Worm (Caenorhabditis elegans) whole organism, young adult: ENCODE data around the gene C50A2.7.
"Not testable (repeated sequence)": the region's sequence is repeated elsewhere in the genome, so short reads cannot be mapped to it uniquely, and the experiment has no call there.

Experiments
- B0019.2 ChIP-seq: fragments of 200-800 bp; sonication (Bioruptor generic); conservative IDR thresholded peaks from 2 replicates; pipeline ENCODE4 v1.3.6; 2022; ENCODE audit warnings: missing genetic modification reagents, missing genetic modification characterization, missing compliant biosample characterization
- Y53F4B.3 ChIP-seq: fragments of 200-800 bp; sonication (Bioruptor generic); IDR thresholded peaks from 2 replicates; pipeline ENCODE4 v1.3.6; 2022; ENCODE audit warnings: missing genetic modification reagents, missing genetic modification characterization, missing compliant biosample characterization
- Y79H2A.3 ChIP-seq: fragments of 200-800 bp; sonication (Bioruptor generic); conservative IDR thresholded peaks from 2 replicates; pipeline ENCODE4 v1.3.6; 2022; ENCODE audit warnings: missing genetic modification reagents, missing genetic modification characterization, missing compliant biosample characterization
- aptf-2 ChIP-seq: fragments of 200-800 bp; sonication (Bioruptor generic); conservative IDR thresholded peaks from 2 replicates; pipeline ENCODE4 v1.3.6; 2022; ENCODE audit warnings: missing genetic modification reagents, missing genetic modification characterization, missing compliant biosample characterization
- athp-1 ChIP-seq: sonication (generic microtip); optimal IDR thresholded peaks from 2 replicates; lab custom pipeline; 2017; ENCODE audit warnings: mild to moderate bottlenecking, missing genetic modification characterization, missing compliant biosample characterization
- attf-3 ChIP-seq: fragments of 200-800 bp; sonication (Bioruptor generic); conservative IDR thresholded peaks from 2 replicates; pipeline ENCODE4 v1.3.6; 2022; ENCODE audit warnings: missing genetic modification reagents, missing genetic modification characterization, missing compliant biosample characterization
- cebp-1 ChIP-seq, 2 experiments: fragments of 200-800 bp in 1 of 2; sonication (Bioruptor generic) in 1 of 2; sonication (generic microtip) in 1 of 2; IDR thresholded peaks in 1 of 2; optimal IDR thresholded peaks in 1 of 2; 2 replicates each; pipeline versions ENCODE4 v1.3.6 to Lab custom; 2017 to 2022; ENCODE audit warnings: missing compliant biosample characterization in 2 of 2, missing genetic modification characterization in 2 of 2, mild to moderate bottlenecking in 1 of 2, missing genetic modification reagents in 1 of 2, moderate library complexity in 1 of 2
- dpl-1 ChIP-seq: fragments of 150-350 bp; optimal IDR thresholded peaks from 2 replicates; lab custom pipeline; 2014; ENCODE audit warnings: missing biosample characterization, missing genetic modification reagents, missing genetic modification characterization
- efl-1 ChIP-seq: fragments of 150-350 bp; optimal IDR thresholded peaks from 2 replicates; lab custom pipeline; 2014; ENCODE audit warnings: missing biosample characterization, missing genetic modification reagents, missing genetic modification characterization
- egl-44 ChIP-seq: fragments of 200-800 bp; sonication (Bioruptor generic); IDR thresholded peaks from 2 replicates; pipeline ENCODE4 v1.3.6; 2022; ENCODE audit warnings: missing genetic modification reagents, missing genetic modification characterization, missing compliant biosample characterization
- gei-17 ChIP-seq: fragments of 200-800 bp; sonication (Bioruptor generic); optimal IDR thresholded peaks from 2 replicates; lab custom pipeline; 2018; ENCODE audit warnings: mild to moderate bottlenecking, missing genetic modification characterization, missing compliant biosample characterization
- hlh-26 ChIP-seq: fragments of 200-800 bp; sonication (Bioruptor generic); conservative IDR thresholded peaks from 2 replicates; pipeline ENCODE4 v1.3.6; 2022; ENCODE audit warnings: missing genetic modification reagents, missing genetic modification characterization, missing compliant biosample characterization
- hmg-1.2 ChIP-seq: fragments of 200-800 bp; sonication (Bioruptor generic); IDR thresholded peaks from 2 replicates; pipeline ENCODE4 v1.3.6; 2022; ENCODE audit warnings: missing genetic modification reagents, missing genetic modification characterization, missing compliant biosample characterization
- hsf-1 ChIP-seq: fragments of 200-800 bp; sonication (Bioruptor generic); IDR thresholded peaks from 2 replicates; pipeline ENCODE4 v1.3.6; 2022; ENCODE audit warnings: missing genetic modification reagents, missing genetic modification characterization, missing compliant biosample characterization
- lin-35 ChIP-seq, 3 experiments: fragments of 150-350 bp in 2 of 3; sonication (generic microtip) in 1 of 3; optimal IDR thresholded peaks; 2 replicates each; lab custom pipeline; 2014 to 2018; ENCODE audit warnings: missing biosample characterization in 3 of 3, missing genetic modification characterization in 3 of 3, missing genetic modification reagents in 3 of 3
- lin-54 ChIP-seq: fragments of 200-800 bp; sonication (Bioruptor generic); optimal IDR thresholded peaks from 2 replicates; lab custom pipeline; 2018; ENCODE audit warnings: mild to moderate bottlenecking, missing genetic modification characterization, missing compliant biosample characterization
- lsl-1 ChIP-seq: fragments of 200-800 bp; sonication (Bioruptor generic); optimal IDR thresholded peaks from 2 replicates; lab custom pipeline; 2018; ENCODE audit warnings: mild to moderate bottlenecking, missing genetic modification characterization, moderate library complexity, missing compliant biosample characterization
- madf-6 ChIP-seq: fragments of 200-800 bp; sonication (Bioruptor generic); IDR thresholded peaks from 2 replicates; pipeline ENCODE4 v1.3.6; 2022; ENCODE audit warnings: missing genetic modification reagents, missing genetic modification characterization, missing compliant biosample characterization
- nfya-2 ChIP-seq: fragments of 200-800 bp; sonication (Bioruptor generic); IDR thresholded peaks from 2 replicates; pipeline ENCODE4 v1.3.6; 2022; ENCODE audit warnings: missing genetic modification reagents, missing genetic modification characterization, missing compliant biosample characterization
- nfyb-1 ChIP-seq: fragments of 200-800 bp; sonication (Bioruptor generic); IDR thresholded peaks from 2 replicates; pipeline ENCODE4 v1.3.6; 2022; ENCODE audit warnings: missing genetic modification reagents, missing genetic modification characterization, missing compliant biosample characterization
- nhr-179 ChIP-seq: sonication (generic microtip); optimal IDR thresholded peaks from 2 replicates; lab custom pipeline; 2016; ENCODE audit warnings: mild to moderate bottlenecking, missing genetic modification characterization, missing compliant biosample characterization
- pha-4 ChIP-seq: fragments of 150-350 bp; sonication (generic microtip); optimal IDR thresholded peaks from 2 replicates; lab custom pipeline; 2014; ENCODE audit warnings: missing biosample characterization, missing genetic modification reagents, missing genetic modification characterization
- rcor-1 ChIP-seq: fragments of 200-800 bp; sonication (Bioruptor generic); IDR thresholded peaks from 2 replicates; pipeline ENCODE4 v1.3.6; 2022; ENCODE audit warnings: missing genetic modification reagents, missing genetic modification characterization, missing compliant biosample characterization
- snpc-1.3 ChIP-seq: sonication (generic microtip); optimal IDR thresholded peaks from 2 replicates; lab custom pipeline; 2017; ENCODE audit warnings: missing genetic modification characterization, mild to moderate bottlenecking, missing compliant biosample characterization, antibody characterized with exemption, moderate library complexity, missing genotype, missing genetic modification reagents; ENCODE audit not compliant: insufficient read depth
- snpc-4 ChIP-seq, 5 experiments: fragments of 150-350 bp in 1 of 5; sonication (generic microtip) in 4 of 5; optimal IDR thresholded peaks; 2 replicates each; lab custom pipeline; 2014 to 2018; ENCODE audit warnings: missing genetic modification characterization in 5 of 5, missing biosample characterization in 3 of 5, antibody characterized with exemption in 2 of 5, mild to moderate bottlenecking in 2 of 5, missing compliant biosample characterization in 2 of 5, missing genotype in 2 of 5, moderate library complexity in 2 of 5, missing genetic modification reagents in 1 of 5
- tbp1 ChIP-seq: fragments of 200-800 bp; sonication (Bioruptor generic); optimal IDR thresholded peaks from 2 replicates; lab custom pipeline; 2018; ENCODE audit warnings: mild to moderate bottlenecking, missing genetic modification characterization, missing compliant biosample characterization
- tbx-9 ChIP-seq: sonication (generic microtip); optimal IDR thresholded peaks from 2 replicates; lab custom pipeline; 2016; ENCODE audit warnings: borderline replicate concordance, missing genetic modification characterization, inconsistent platforms, missing compliant biosample characterization
- zfh-2 ChIP-seq: fragments of 200-800 bp; sonication (Bioruptor generic); conservative IDR thresholded peaks from 2 replicates; pipeline ENCODE4 v1.3.6; 2022; ENCODE audit warnings: missing genetic modification reagents, missing genetic modification characterization, missing compliant biosample characterization
- ztf-22 ChIP-seq: fragments of 200-800 bp; sonication (Bioruptor generic); optimal IDR thresholded peaks from 2 replicates; lab custom pipeline; 2018; ENCODE audit warnings: mild to moderate bottlenecking, missing genetic modification characterization, moderate library complexity, missing compliant biosample characterization
- ztf-25 ChIP-seq: fragments of 200-800 bp; sonication (Bioruptor generic); IDR thresholded peaks from 2 replicates; pipeline ENCODE4 v1.3.6; 2022; ENCODE audit warnings: missing genetic modification reagents, missing genetic modification characterization, missing compliant biosample characterization
- ztf-3 ChIP-seq: fragments of 200-800 bp; sonication (Bioruptor generic); optimal IDR thresholded peaks from 2 replicates; lab custom pipeline; 2018; ENCODE audit warnings: mild to moderate bottlenecking, missing genetic modification characterization, missing compliant biosample characterization

Gene C50A2.7

DNA sequence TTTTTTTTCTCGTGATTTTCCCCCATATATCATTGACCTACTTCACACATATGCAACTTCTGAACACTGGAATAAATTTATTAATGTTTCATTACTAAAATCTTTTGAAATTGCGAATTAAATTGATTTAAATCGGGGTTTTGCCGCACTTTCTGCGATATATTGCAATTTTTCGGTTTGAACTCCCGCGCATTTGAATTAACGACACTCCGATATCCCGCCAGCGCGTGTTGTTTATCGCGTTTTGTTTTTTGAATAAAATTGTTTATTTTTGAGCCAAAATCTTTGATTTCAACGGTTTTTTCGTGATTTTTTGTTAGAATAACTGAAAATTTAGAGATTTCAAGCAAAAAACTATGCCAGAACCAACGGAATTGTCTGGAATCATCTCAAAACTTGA, 14.5 kb downstream of the C50A2.7 start, which contains the start of gene Y104H12D.2:
Gene Y104H12D.2 (plus strand): TSS at position 340 of the 400 bp plus-strand sequence.
- peak in 1 of 3 experiments; percentile 88 for TF ChIP-seq lin-35 (GFP tag; optimal IDR thresholded peaks at IDR 0.05; lab: Kevin White, UChicago)
- peak; percentile 55 for TF ChIP-seq dpl-1 (GFP tag; lab: Kevin White, UChicago)
- TF ChIP-seq rcor-1 (GFP tag; lab: Robert Waterston, UW) = 0 out of 2 replicates have a peak, but pooled peaks have one; percentile 39
- TF ChIP-seq cebp-1 (GFP tag; IDR thresholded peaks at IDR 0.05; lab: Robert Waterston, UW) = no peak
- TF ChIP-seq cebp-1 (tag; optimal IDR thresholded peaks at IDR 0.05; lab: Kevin White, UChicago) = peak; percentile 20
- TF ChIP-seq B0019.2 (GFP tag; lab: Robert Waterston, UW) = 0 out of 2 replicates have a peak, but pooled peaks have one; percentile 15
- peak; percentile 28; the same call in 1 of the 2 replicates for TF ChIP-seq hmg-1.2
- peak; percentile 59; the same call in 1 of the 2 replicates for TF ChIP-seq madf-6
- no peak for TF ChIP-seq aptf-2 (GFP tag; lab: Robert Waterston, UW)
- TF ChIP-seq efl-1 (GFP tag; lab: Kevin White, UChicago) = peak; percentile 69
- TF ChIP-seq hsf-1 = no peak
- no peak for TF ChIP-seq Y79H2A.3 (GFP tag; lab: Robert Waterston, UW)
- TF ChIP-seq Y53F4B.3 = no peak
- TF ChIP-seq snpc-4 (GFP tag; optimal IDR thresholded peaks at IDR 0.05; lab: Kevin White, UChicago) = no peak
- TF ChIP-seq snpc-4 (tag; optimal IDR thresholded peaks at IDR 0.05; lab: Kevin White, UChicago) = peak in 1 of 4 experiments; percentile 42
- peak; percentile 97 for TF ChIP-seq attf-3
- TF ChIP-seq lin-54 (GFP tag; lab: Kevin White, UChicago) = peak; percentile 82

DNA sequence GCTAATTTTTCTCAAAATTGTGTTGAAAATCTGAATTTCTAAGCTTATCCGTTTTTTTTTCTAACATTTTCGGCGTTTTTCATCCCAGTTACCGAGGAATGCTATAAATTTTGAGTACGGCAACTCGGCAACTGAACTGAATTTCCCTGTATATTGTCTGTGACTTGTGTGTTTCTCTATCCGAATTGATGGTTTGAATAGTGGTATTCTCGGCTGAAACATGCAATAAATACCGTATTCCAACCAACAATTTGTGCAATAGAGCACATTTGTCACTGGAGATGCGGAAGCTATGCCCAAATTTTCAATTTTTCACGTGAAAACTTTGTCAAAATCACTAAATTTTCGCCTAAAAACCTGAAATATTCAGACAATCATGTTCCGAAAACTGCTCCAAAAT, 19.1 kb downstream of the C50A2.7 start, which contains the start of gene rmif-2:
Gene rmif-2 (plus strand): TSS at position 301 of the 400 bp plus-strand sequence.
- TF ChIP-seq gei-17 (GFP tag; lab: Kevin White, UChicago); ztf-3; hlh-26 (GFP tag; lab: Robert Waterston, UW): not testable (repeated sequence)

DNA sequence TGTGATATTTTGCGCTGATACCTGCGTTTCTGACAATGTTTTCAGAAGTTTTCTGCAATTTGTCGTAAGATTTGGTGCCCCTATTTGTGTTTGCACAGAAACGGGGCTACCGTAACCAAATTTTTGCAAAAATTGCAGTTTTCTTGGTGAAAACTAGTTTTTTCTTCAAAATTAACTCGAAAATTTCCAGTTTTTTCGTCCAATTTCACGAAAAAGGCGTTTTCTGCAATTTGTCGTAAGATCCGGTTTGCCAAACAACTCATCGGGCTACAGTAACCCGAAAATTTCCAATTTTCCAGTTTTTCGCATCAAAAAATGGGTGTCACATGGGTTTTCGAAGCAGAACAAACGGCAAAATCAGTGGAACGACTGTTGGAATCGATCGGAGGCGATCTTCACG, 24.3 kb downstream of the C50A2.7 start, which contains the start of gene mdt-20:
Gene mdt-20 (plus strand): TSS at position 301 of the 400 bp plus-strand sequence.
- not testable (repeated sequence) for TF ChIP-seq nhr-179 (tag; lab: Kevin White, UChicago); nfya-2 (GFP tag; lab: Robert Waterston, UW); lin-54 (GFP tag; lab: Kevin White, UChicago)

DNA sequence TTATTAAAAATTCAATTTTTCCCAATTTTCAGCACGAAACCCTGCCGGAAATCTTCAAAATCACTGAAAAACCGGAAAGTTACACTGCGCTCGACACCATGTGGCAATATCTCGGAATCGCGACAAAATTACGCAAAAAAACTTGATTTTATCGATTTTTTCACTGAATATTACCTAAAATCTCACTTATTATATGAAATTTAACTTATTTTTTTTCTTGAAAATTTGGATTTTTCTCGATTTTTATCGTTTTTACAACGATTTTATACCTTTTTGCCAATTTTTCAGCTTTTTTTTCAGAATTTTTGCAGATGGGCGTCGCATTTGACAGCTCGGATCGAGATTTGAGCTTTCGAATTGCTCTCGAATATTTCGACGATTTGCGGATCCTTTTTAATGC, 29.5 kb downstream of the C50A2.7 start, which contains the start of gene spl-3:
Gene spl-3 (plus strand): TSS at position 301 of the 400 bp plus-strand sequence.
- no peak for TF ChIP-seq snpc-1.3
- no peak for TF ChIP-seq ztf-25 (GFP tag; lab: Robert Waterston, UW)
- no peak for TF ChIP-seq pha-4 (tag; lab: Kevin White, UChicago)
- no peak for TF ChIP-seq tbp1 (GFP tag; lab: Kevin White, UChicago)
- TF ChIP-seq ztf-22 (GFP tag; lab: Kevin White, UChicago) = no peak
- no peak for TF ChIP-seq egl-44 (GFP tag; lab: Robert Waterston, UW)
- no peak for TF ChIP-seq hsf-1
- no peak for TF ChIP-seq lsl-1 (GFP tag; lab: Kevin White, UChicago)
- TF ChIP-seq nfyb-1 = no peak
- no peak for TF ChIP-seq athp-1 (tag; lab: Kevin White, UChicago)

DNA sequence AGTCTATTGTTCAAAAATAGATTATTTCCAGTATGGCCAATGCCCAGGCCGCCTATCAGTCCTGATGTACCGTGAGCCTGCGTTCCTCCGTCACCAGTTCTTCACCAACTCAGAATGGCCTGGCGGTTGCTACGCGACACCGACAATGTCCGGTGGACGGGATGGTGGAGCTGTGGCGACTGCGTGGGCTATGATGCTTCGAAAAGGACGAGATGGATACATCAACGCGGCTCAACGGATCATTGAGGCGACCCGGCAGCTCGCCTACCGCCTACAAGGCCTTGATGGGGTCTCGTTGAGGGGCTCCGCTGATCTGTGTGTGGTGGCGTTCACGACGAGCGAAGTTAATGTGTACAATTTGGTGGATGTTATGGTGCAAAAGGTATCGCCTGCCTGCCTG, 36.3 kb downstream of the C50A2.7 start:
- 0 out of 2 replicates have a peak, but pooled peaks have one; percentile 13 for TF ChIP-seq egl-44 (GFP tag; lab: Robert Waterston, UW)
- peak; percentile 60; the same call in 1 of the 2 replicates for TF ChIP-seq zfh-2 (GFP tag; lab: Robert Waterston, UW)
- no peak for TF ChIP-seq tbx-9 (tag; lab: Kevin White, UChicago)
